Fruit fly (Drosophila melanogaster) whole organism, embryonic: Measurements from ENCODE around the gene CG12477.
A peak's percentile ranks its signal among the peaks of the same experiment; 100 is the strongest.

Experiments
- Awh ChIP-seq: fragments of 200-800 bp; sonication (Bioruptor generic); IDR thresholded peaks from 2 replicates; pipeline ENCODE4, ENCODE4 v1.3.6; 2022; ENCODE audit warnings: missing biosample characterization, missing genetic modification characterization
- Bgb ChIP-seq: fragments of 200-800 bp; sonication (Bioruptor generic); IDR thresholded peaks from 2 replicates; pipeline ENCODE4 v1.3.6; 2022; ENCODE audit warnings: missing biosample characterization, missing genetic modification characterization; ENCODE audit not compliant: partially characterized antibody
- CG10267 ChIP-seq: fragments of 200-800 bp; sonication (Bioruptor generic); optimal IDR thresholded peaks from 2 replicates; lab custom pipeline; 2018; ENCODE audit warnings: missing biosample characterization, mild to moderate bottlenecking, missing genetic modification characterization, moderate library complexity
- CG10565 ChIP-seq: fragments of 200-800 bp; sonication (Bioruptor generic); optimal IDR thresholded peaks from 3 replicates; lab custom pipeline; 2016; ENCODE audit warnings: missing biosample characterization, mild to moderate bottlenecking, missing genetic modification characterization
- CG12236 ChIP-seq: fragments of 200-800 bp; sonication (Bioruptor generic); optimal IDR thresholded peaks from 2 replicates; lab custom pipeline; 2016; ENCODE audit warnings: missing biosample characterization, missing genetic modification characterization
- CG12659 ChIP-seq: fragments of 200-800 bp; sonication (Bioruptor generic); optimal IDR thresholded peaks from 3 replicates; lab custom pipeline; 2017; ENCODE audit warnings: mild to moderate bottlenecking, missing biosample characterization, missing genetic modification reagents, missing genetic modification characterization
- CG12744 ChIP-seq: fragments of 200-800 bp; sonication (Bioruptor generic); optimal IDR thresholded peaks from 2 replicates; lab custom pipeline; 2016; ENCODE audit warnings: missing biosample characterization, missing genetic modification characterization
- CG12942 ChIP-seq: fragments of 200-800 bp; sonication (Bioruptor generic); optimal IDR thresholded peaks from 3 replicates; lab custom pipeline; 2016; ENCODE audit warnings: missing biosample characterization, missing genetic modification characterization
- CG14710 ChIP-seq: fragments of 200-800 bp; sonication (Bioruptor generic); optimal IDR thresholded peaks from 3 replicates; lab custom pipeline; 2019; ENCODE audit warnings: missing biosample characterization, mild to moderate bottlenecking, missing genetic modification characterization, moderate library complexity
- CG16863 ChIP-seq: fragments of 200-800 bp; sonication (Bioruptor generic); optimal IDR thresholded peaks from 3 replicates; lab custom pipeline; 2016; ENCODE audit warnings: missing biosample characterization, missing genetic modification characterization
- CG17186 ChIP-seq: fragments of 200-800 bp; sonication (Bioruptor generic); optimal IDR thresholded peaks from 3 replicates; lab custom pipeline; 2017; ENCODE audit warnings: missing biosample characterization, missing genetic modification reagents, missing genetic modification characterization
- CG18764 ChIP-seq: fragments of 200-800 bp; sonication (Bioruptor generic); optimal IDR thresholded peaks from 3 replicates; lab custom pipeline; 2016; ENCODE audit warnings: missing biosample characterization, missing genetic modification characterization
- CG2120 ChIP-seq: fragments of 200-800 bp; sonication (Bioruptor generic); optimal IDR thresholded peaks from 3 replicates; lab custom pipeline; 2016; ENCODE audit warnings: missing biosample characterization, missing genetic modification characterization
- CG3995 ChIP-seq: fragments of 200-800 bp; sonication (Bioruptor generic); optimal IDR thresholded peaks from 3 replicates; lab custom pipeline; 2016; ENCODE audit warnings: missing biosample characterization, missing genetic modification characterization
- CG42726 ChIP-seq: fragments of 200-800 bp; sonication (Bioruptor generic); IDR thresholded peaks from 2 replicates; pipeline ENCODE4 v1.3.6; 2022; ENCODE audit warnings: missing biosample characterization, missing genetic modification characterization; ENCODE audit not compliant: partially characterized antibody
- CG4282 ChIP-seq: fragments of 200-800 bp; sonication (Bioruptor generic); optimal IDR thresholded peaks from 2 replicates; lab custom pipeline; 2016; ENCODE audit warnings: missing biosample characterization, missing genetic modification characterization
- CG7987 ChIP-seq: fragments of 200-800 bp; sonication (Bioruptor generic); optimal IDR thresholded peaks from 2 replicates; lab custom pipeline; 2018; ENCODE audit warnings: missing biosample characterization, mild to moderate bottlenecking, missing genetic modification characterization, moderate library complexity
- CG8089 ChIP-seq: fragments of 200-800 bp; sonication (Bioruptor generic); optimal IDR thresholded peaks from 3 replicates; lab custom pipeline; 2016; ENCODE audit warnings: missing biosample characterization, missing genetic modification characterization
- CG8290 ChIP-seq, 3 experiments: fragments of 200-800 bp; sonication (Bioruptor generic); optimal IDR thresholded peaks; 2 replicates each; lab custom pipeline; 2016 to 2019; ENCODE audit warnings: missing biosample characterization in 3 of 3, missing genetic modification characterization in 3 of 3, mild to moderate bottlenecking in 2 of 3, moderate library complexity in 1 of 3
- CG8478 ChIP-seq: fragments of >200 bp; optimal IDR thresholded peaks from 2 replicates; lab custom pipeline; 2018
- CTCF ChIP-seq: fragments of 200-800 bp; sonication (Bioruptor generic); optimal IDR thresholded peaks from 2 replicates; lab custom pipeline; 2017; ENCODE audit warnings: missing biosample characterization, mild to moderate bottlenecking, missing genetic modification characterization, moderate library complexity
- Camta ChIP-seq: fragments of 200-800 bp; sonication (Bioruptor generic); optimal IDR thresholded peaks from 2 replicates; lab custom pipeline; 2016; ENCODE audit warnings: missing biosample characterization, missing genetic modification characterization
- CkIIα-i1 ChIP-seq: fragments of 200-800 bp; sonication (Bioruptor generic); IDR thresholded peaks from 2 replicates; pipeline ENCODE4 v1.3.6; 2022; ENCODE audit warnings: missing biosample characterization, missing genetic modification characterization
- Dip3 ChIP-seq: fragments of 200-800 bp; sonication (Bioruptor generic); optimal IDR thresholded peaks from 3 replicates; lab custom pipeline; 2016; ENCODE audit warnings: missing biosample characterization, missing genetic modification characterization
- Fer1 ChIP-seq: fragments of 200-800 bp; sonication (Bioruptor generic); optimal IDR thresholded peaks from 2 replicates; lab custom pipeline; 2017; ENCODE audit warnings: missing biosample characterization, mild to moderate bottlenecking, missing genetic modification characterization
- Hand ChIP-seq: fragments of 200-800 bp; sonication (Bioruptor generic); optimal IDR thresholded peaks from 2 replicates; lab custom pipeline; 2017; ENCODE audit warnings: mild to moderate bottlenecking, missing biosample characterization, missing genetic modification reagents, missing genetic modification characterization
- HmgD ChIP-seq: fragments of 200-800 bp; sonication (Bioruptor generic); optimal IDR thresholded peaks from 3 replicates; lab custom pipeline; 2016; ENCODE audit warnings: missing biosample characterization, missing genetic modification characterization
- Hsf ChIP-seq: fragments of 200-800 bp; sonication (Bioruptor generic); optimal IDR thresholded peaks from 3 replicates; lab custom pipeline; 2016; ENCODE audit warnings: missing biosample characterization, missing genetic modification characterization
- MTF-1 ChIP-seq: fragments of 200-800 bp; sonication (Bioruptor generic); optimal IDR thresholded peaks from 2 replicates; lab custom pipeline; 2018; ENCODE audit warnings: missing biosample characterization, mild to moderate bottlenecking, missing genetic modification characterization, borderline replicate concordance
- Poxn ChIP-seq: fragments of 200-800 bp; sonication (Bioruptor generic); IDR thresholded peaks from 2 replicates; pipeline ENCODE4 v1.3.6; 2022; ENCODE audit warnings: missing biosample characterization, missing genetic modification characterization
- Ptx1 ChIP-seq: fragments of 200-800 bp; sonication (Bioruptor generic); IDR thresholded peaks from 2 replicates; pipeline ENCODE4 v1.3.6; 2022; ENCODE audit warnings: missing biosample characterization, missing genetic modification characterization
- Spps ChIP-seq: fragments of 200-800 bp; sonication (Bioruptor generic); optimal IDR thresholded peaks from 2 replicates; lab custom pipeline; 2018; ENCODE audit warnings: missing biosample characterization, mild to moderate bottlenecking, missing genetic modification characterization
- Usf ChIP-seq: fragments of 200-800 bp; sonication (Bioruptor generic); optimal IDR thresholded peaks from 2 replicates; lab custom pipeline; 2017; ENCODE audit warnings: missing genotype, missing biosample characterization, missing genetic modification characterization
- abd-A ChIP-seq: fragments of 200-800 bp; sonication (Bioruptor generic); optimal IDR thresholded peaks from 3 replicates; lab custom pipeline; 2019; ENCODE audit warnings: missing biosample characterization, mild to moderate bottlenecking, missing genetic modification characterization, moderate library complexity
- disco-r ChIP-seq: fragments of 200-800 bp; sonication (Bioruptor generic); optimal IDR thresholded peaks from 2 replicates; lab custom pipeline; 2016; ENCODE audit warnings: missing biosample characterization, missing genetic modification characterization
- dm ChIP-seq: fragments of 200-800 bp; sonication (Bioruptor generic); optimal IDR thresholded peaks from 3 replicates; lab custom pipeline; 2016; ENCODE audit warnings: missing biosample characterization, missing genetic modification characterization
- fu2 ChIP-seq: fragments of 200-800 bp; sonication (Bioruptor generic); optimal IDR thresholded peaks from 2 replicates; lab custom pipeline; 2016; ENCODE audit warnings: missing biosample characterization, missing genetic modification characterization
- inv ChIP-seq: fragments of 200-800 bp; sonication (Bioruptor generic); IDR thresholded peaks from 2 replicates; pipeline ENCODE4 v1.3.6; 2022; ENCODE audit warnings: missing biosample characterization, missing genetic modification characterization; ENCODE audit not compliant: partially characterized antibody
- kay ChIP-seq: fragments of 200-800 bp; sonication (Bioruptor generic); optimal IDR thresholded peaks from 2 replicates; lab custom pipeline; 2016; ENCODE audit warnings: missing biosample characterization, missing genetic modification characterization
- kni ChIP-seq: fragments of 200-800 bp; sonication (Bioruptor generic); optimal IDR thresholded peaks from 3 replicates; lab custom pipeline; 2017; ENCODE audit warnings: mild to moderate bottlenecking, missing biosample characterization, missing genetic modification reagents, missing genetic modification characterization
- lab ChIP-seq: fragments of 200-800 bp; sonication (Bioruptor generic); optimal IDR thresholded peaks from 3 replicates; lab custom pipeline; 2017; ENCODE audit warnings: missing biosample characterization, missing genetic modification characterization, mild to moderate bottlenecking, moderate library complexity, missing genetic modification reagents
- odd ChIP-seq: fragments of 200-800 bp; sonication (Bioruptor generic); optimal IDR thresholded peaks from 2 replicates; lab custom pipeline; 2017; ENCODE audit warnings: missing biosample characterization, mild to moderate bottlenecking, missing genetic modification characterization
- otp ChIP-seq: fragments of 200-800 bp; sonication (Bioruptor generic); IDR thresholded peaks from 3 replicates; pipeline ENCODE4, ENCODE4 v1.3.6; 2022; ENCODE audit warnings: missing biosample characterization, missing genetic modification characterization
- p53 ChIP-seq: fragments of 200-800 bp; sonication (Bioruptor generic); optimal IDR thresholded peaks from 2 replicates; lab custom pipeline; 2016; ENCODE audit warnings: missing biosample characterization, missing genetic modification characterization
- sna ChIP-seq: fragments of 200-800 bp; sonication (Bioruptor generic); IDR thresholded peaks from 2 replicates; pipeline ENCODE4 v1.3.6; 2022; ENCODE audit warnings: missing biosample characterization, missing genetic modification characterization; ENCODE audit not compliant: partially characterized antibody
- sqz ChIP-seq: fragments of 200-800 bp; sonication (Bioruptor generic); optimal IDR thresholded peaks from 3 replicates; lab custom pipeline; 2018; ENCODE audit warnings: missing biosample characterization, mild to moderate bottlenecking, missing genetic modification characterization
- sug ChIP-seq: fragments of 200-800 bp; optimal IDR thresholded peaks from 2 replicates; lab custom pipeline; 2019; ENCODE audit warnings: missing biosample characterization, mild to moderate bottlenecking, missing genetic modification characterization, moderate library complexity
- vvl ChIP-seq: fragments of 200-800 bp; sonication (Bioruptor generic); IDR thresholded peaks from 2 replicates; pipeline ENCODE4 v1.3.6; 2022; ENCODE audit warnings: missing biosample characterization, missing genetic modification characterization

Gene CG12477

DNA sequence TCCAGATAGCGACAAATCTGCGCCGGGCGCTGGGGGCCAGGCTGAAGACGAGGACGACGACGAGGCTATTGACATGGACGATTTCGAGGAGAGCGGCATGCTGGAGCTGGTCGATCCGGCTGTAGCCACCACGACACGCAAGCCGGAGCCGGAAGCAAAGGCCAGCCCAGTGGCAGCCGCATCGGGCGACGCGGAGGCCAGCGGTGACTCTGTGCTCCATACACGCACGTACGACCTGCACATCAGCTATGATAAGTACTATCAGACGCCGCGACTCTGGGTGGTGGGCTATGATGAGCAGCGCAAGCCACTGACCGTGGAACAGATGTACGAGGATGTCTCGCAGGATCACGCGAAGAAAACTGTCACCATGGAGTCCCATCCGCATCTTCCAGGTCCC, 26.7 kb upstream of the CG12477 start (continued):
- TF ChIP-seq Spps (tag; lab: Kevin White, UChicago) (no peak), CG8478 (peak; percentile 55), CG42726 (GFP tag; lab: Robert Waterston, UW) (peak; percentile 52; the same call in 1 of the 2 replicates), inv (GFP tag; lab: Robert Waterston, UW) (no peak)

DNA sequence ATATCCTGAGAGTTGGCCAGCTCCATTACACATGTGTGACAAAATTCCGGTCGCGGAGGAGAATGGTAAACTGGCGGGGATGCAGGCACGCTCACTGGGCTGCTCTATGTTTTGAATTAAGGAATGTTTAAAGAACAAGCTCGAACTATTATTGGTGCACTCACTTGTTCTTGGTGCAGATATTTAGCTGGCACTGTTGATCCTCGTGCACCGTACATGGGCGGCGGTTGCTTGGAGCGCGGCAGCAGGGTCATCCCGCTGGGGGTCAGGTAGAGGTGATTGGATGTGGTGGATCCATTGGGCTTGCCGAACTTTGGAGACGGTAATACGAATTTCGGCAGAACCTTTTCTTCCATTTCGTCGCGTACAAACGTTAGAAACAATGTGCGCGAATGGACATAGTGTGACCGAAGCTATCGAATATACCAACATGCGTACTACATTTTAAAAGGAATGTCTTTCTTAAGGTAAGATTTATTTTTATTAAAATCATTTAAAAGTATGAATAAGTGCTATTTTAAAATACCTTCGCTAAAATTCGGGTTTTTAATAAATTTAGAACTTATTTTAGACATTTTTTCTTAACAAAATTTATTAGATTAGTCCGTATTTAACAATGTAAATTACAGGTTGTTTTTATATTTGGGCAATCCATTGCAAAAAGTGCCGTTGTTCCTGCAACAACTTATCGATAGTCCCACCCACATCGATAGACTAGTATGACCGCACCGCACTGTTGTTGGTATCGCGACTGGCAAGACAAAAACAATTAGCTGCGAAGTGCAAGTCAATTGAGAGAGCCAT, 25.1 kb upstream of the CG12477 start, which contains the start of the genes Nufip and Atg3:
Gene Nufip, minus strand, starts transcription at position 415 of the 804 bp plus-strand sequence.
Gene Atg3, plus strand, starts transcription at position 735 of the 804 bp plus-strand sequence.
- TF ChIP-seq CG12236 (GFP tag; lab: Kevin White, UChicago) (no peak), CG17186 (GFP tag; lab: Kevin White, UChicago) (no peak), kay (GFP tag; lab: Kevin White, UChicago) (no peak), CG18764 (GFP tag; lab: Kevin White, UChicago) (no peak), CTCF (no peak), Poxn (GFP tag; lab: Robert Waterston, UW) (no peak), CG7987 (no peak), CkIIα-i1 (GFP tag; lab: Robert Waterston, UW) (no peak), odd (no peak), CG10565 (no peak), sna (GFP tag; lab: Robert Waterston, UW) (peak; percentile 74), p53 (peak; percentile 14), CG10267 (tag; lab: Kevin White, UChicago) (peak; percentile 55), CG12659 (GFP tag; lab: Kevin White, UChicago) (peak; percentile 69), CG8089 (no peak), CG16863 (GFP tag; lab: Kevin White, UChicago) (no peak), Camta (no peak), Usf (GFP tag; lab: Kevin White, UChicago) (no peak), sqz (GFP tag; lab: Kevin White, UChicago) (peak; percentile 5), Ptx1 (no peak), CG14710 (peak; percentile 69), otp (GFP tag; lab: Robert Waterston, UW) (no peak), vvl (no peak), fu2 (no peak), kni (no peak), HmgD (GFP tag; lab: Kevin White, UChicago) (no peak), MTF-1 (GFP tag; lab: Kevin White, UChicago) (no peak), Bgb (GFP tag; lab: Robert Waterston, UW) (peak; percentile 79), Hsf (GFP tag; lab: Kevin White, UChicago) (peak; percentile 39), Hand (GFP tag; lab: Kevin White, UChicago) (no peak), CG12942 (GFP tag; lab: Kevin White, UChicago) (no peak), CG4282 (no peak), CG12744 (GFP tag; lab: Kevin White, UChicago) (no peak), dm (GFP tag; lab: Kevin White, UChicago) (peak; percentile 31), abd-A (no peak), sug (tag; lab: Kevin White, UChicago) (peak; percentile 67), Awh (no peak), disco-r (GFP tag; lab: Kevin White, UChicago) (no peak), CG2120 (peak; percentile 53), Fer1 (GFP tag; lab: Kevin White, UChicago) (peak; percentile 1), CG3995 (GFP tag; lab: Kevin White, UChicago) (peak; percentile 65), CG8290 (GFP tag; optimal IDR thresholded peaks at IDR 0.05; lab: Kevin White, UChicago) (no peak), CG8290 (tag; optimal IDR thresholded peaks at IDR 0.05; lab: Kevin White, UChicago) (peak in 1 of 2 experiments; percentile 26), lab (no peak), Dip3 (GFP tag; lab: Kevin White, UChicago) (no peak)
